Fruit fly (Drosophila melanogaster) whole organism, embryonic: ENCODE results near the gene CG18428.

Source experiments
- B-H2 ChIP-seq: fragments of 200-800 bp; sonication (Bioruptor generic); optimal IDR thresholded peaks from 2 replicates; lab custom pipeline; 2018; ENCODE audit warnings: missing biosample characterization, mild to moderate bottlenecking, missing genetic modification characterization
- Bgb ChIP-seq: fragments of 200-800 bp; sonication (Bioruptor generic); IDR thresholded peaks from 2 replicates; pipeline ENCODE4 v1.3.6; 2022; ENCODE audit warnings: missing biosample characterization, missing genetic modification characterization; ENCODE audit not compliant: partially characterized antibody
- CG10267 ChIP-seq: fragments of 200-800 bp; sonication (Bioruptor generic); optimal IDR thresholded peaks from 2 replicates; lab custom pipeline; 2018; ENCODE audit warnings: missing biosample characterization, mild to moderate bottlenecking, missing genetic modification characterization, moderate library complexity
- CG10431 ChIP-seq: fragments of 200-800 bp; sonication (Bioruptor generic); optimal IDR thresholded peaks from 3 replicates; lab custom pipeline; 2018; ENCODE audit warnings: missing biosample characterization, mild to moderate bottlenecking, missing genetic modification characterization
- CG12071 ChIP-seq: fragments of 200-800 bp; sonication (Bioruptor generic); optimal IDR thresholded peaks from 3 replicates; lab custom pipeline; 2018; ENCODE audit warnings: missing biosample characterization, mild to moderate bottlenecking, missing genetic modification characterization
- CG1233 ChIP-seq: fragments of 200-800 bp; sonication (Bioruptor generic); optimal IDR thresholded peaks from 4 replicates; lab custom pipeline; 2018; ENCODE audit warnings: missing biosample characterization, mild to moderate bottlenecking, missing genetic modification characterization
- CG14441 ChIP-seq: fragments of 200-800 bp; sonication (Bioruptor generic); IDR thresholded peaks from 2 replicates; pipeline ENCODE4 v1.3.6; 2022; ENCODE audit warnings: missing biosample characterization, missing genetic modification characterization
- CG15479 ChIP-seq: fragments of 200-800 bp; sonication (Bioruptor generic); optimal IDR thresholded peaks from 3 replicates; lab custom pipeline; 2019; ENCODE audit warnings: missing biosample characterization, mild to moderate bottlenecking, missing genetic modification characterization, moderate library complexity
- CG1647 ChIP-seq: fragments of 200-800 bp; sonication (Bioruptor generic); optimal IDR thresholded peaks from 3 replicates; lab custom pipeline; 2016; ENCODE audit warnings: missing biosample characterization, missing genetic modification characterization
- CG17568 ChIP-seq: fragments of 200-800 bp; sonication (Bioruptor generic); optimal IDR thresholded peaks from 2 replicates; lab custom pipeline; 2018; ENCODE audit warnings: missing biosample characterization, mild to moderate bottlenecking, missing genetic modification characterization, moderate library complexity
- CG18011 ChIP-seq: fragments of 200-800 bp; sonication (Bioruptor generic); optimal IDR thresholded peaks from 2 replicates; lab custom pipeline; 2017; ENCODE audit warnings: missing biosample characterization, missing genetic modification characterization, mild to moderate bottlenecking, moderate library complexity, missing genotype
- CG18619 ChIP-seq: fragments of 200-800 bp; sonication (Bioruptor generic); optimal IDR thresholded peaks from 3 replicates; lab custom pipeline; 2017; ENCODE audit warnings: missing biosample characterization, mild to moderate bottlenecking, missing genetic modification characterization
- CG2875 ChIP-seq: fragments of 200-800 bp; sonication (Bioruptor generic); optimal IDR thresholded peaks from 2 replicates; lab custom pipeline; 2017; ENCODE audit warnings: missing biosample characterization, mild to moderate bottlenecking, missing genetic modification characterization, missing genetic modification reagents
- CG32532 ChIP-seq: fragments of 200-800 bp; sonication (Bioruptor generic); IDR thresholded peaks from 2 replicates; pipeline ENCODE4 v1.3.6; 2022; ENCODE audit warnings: missing biosample characterization, missing genetic modification characterization
- CG3281 ChIP-seq: fragments of 200-800 bp; sonication (Bioruptor generic); optimal IDR thresholded peaks from 3 replicates; lab custom pipeline; 2017; ENCODE audit warnings: missing biosample characterization, mild to moderate bottlenecking, missing genetic modification characterization
- CG4617 ChIP-seq: fragments of 200-800 bp; sonication (Bioruptor generic); optimal IDR thresholded peaks from 3 replicates; lab custom pipeline; 2016; ENCODE audit warnings: missing biosample characterization, missing genetic modification characterization, borderline replicate concordance
- CG6765 ChIP-seq: fragments of 200-800 bp; sonication (Bioruptor generic); optimal IDR thresholded peaks from 3 replicates; lab custom pipeline; 2017; ENCODE audit warnings: missing biosample characterization, mild to moderate bottlenecking, missing genetic modification characterization
- CG6854 ChIP-seq: fragments of 200-800 bp; sonication (Bioruptor generic); optimal IDR thresholded peaks from 3 replicates; lab custom pipeline; 2017; ENCODE audit warnings: missing biosample characterization, mild to moderate bottlenecking, missing genetic modification characterization
- Dad ChIP-seq: fragments of 200-800 bp; sonication (Bioruptor generic); optimal IDR thresholded peaks from 3 replicates; lab custom pipeline; 2016; ENCODE audit warnings: missing biosample characterization, missing genetic modification characterization
- Deaf1 ChIP-seq: fragments of 200-800 bp; optimal IDR thresholded peaks from 3 replicates; lab custom pipeline; 2019; ENCODE audit warnings: missing biosample characterization, mild to moderate bottlenecking, missing genetic modification characterization, moderate library complexity
- Gsc ChIP-seq: fragments of 200-800 bp; sonication (Bioruptor generic); IDR thresholded peaks from 2 replicates; pipeline ENCODE4 v1.3.6; 2022; ENCODE audit warnings: missing biosample characterization, missing genetic modification characterization
- HHEX ChIP-seq: fragments of 200-800 bp; sonication (Bioruptor generic); optimal IDR thresholded peaks from 3 replicates; lab custom pipeline; 2017; ENCODE audit warnings: missing biosample characterization, mild to moderate bottlenecking, missing genetic modification characterization, missing genetic modification reagents
- Lhr ChIP-seq: fragments of 200-800 bp; sonication (Bioruptor generic); optimal IDR thresholded peaks from 3 replicates; lab custom pipeline; 2017; ENCODE audit warnings: mild to moderate bottlenecking, missing biosample characterization, missing genetic modification reagents, missing genetic modification characterization
- MESR4 ChIP-seq: fragments of 200-800 bp; sonication (Bioruptor generic); optimal IDR thresholded peaks from 2 replicates; lab custom pipeline; 2018; ENCODE audit warnings: missing biosample characterization, mild to moderate bottlenecking, missing genetic modification characterization, moderate library complexity
- Mad ChIP-seq: fragments of 200-800 bp; sonication (Bioruptor generic); optimal IDR thresholded peaks from 2 replicates; lab custom pipeline; 2016; ENCODE audit warnings: missing biosample characterization, missing genetic modification characterization
- NC2β ChIP-seq: fragments of 200-800 bp; sonication (Bioruptor generic); optimal IDR thresholded peaks from 2 replicates; lab custom pipeline; 2016; ENCODE audit warnings: missing biosample characterization, missing genetic modification characterization
- Oli ChIP-seq: fragments of 200-800 bp; sonication (Bioruptor generic); optimal IDR thresholded peaks from 2 replicates; lab custom pipeline; 2018; ENCODE audit warnings: missing biosample characterization, mild to moderate bottlenecking, missing genetic modification characterization, moderate library complexity
- Six4 ChIP-seq: fragments of 200-800 bp; sonication (Bioruptor generic); optimal IDR thresholded peaks from 2 replicates; lab custom pipeline; 2016; ENCODE audit warnings: missing biosample characterization, missing genetic modification characterization
- Sry-δ ChIP-seq: fragments of 200-800 bp; sonication (Bioruptor generic); optimal IDR thresholded peaks from 2 replicates; lab custom pipeline; 2016; ENCODE audit warnings: missing biosample characterization, missing genetic modification characterization
- Trl ChIP-seq, 3 experiments: fragments of >200 bp in 2 of 3; fragments of 200-800 bp in 1 of 3; sonication (Bioruptor generic) in 1 of 3; optimal IDR thresholded peaks; 2 replicates in 1 of 3; 3 replicates in 2 of 3; lab custom pipeline; 2016 to 2017; ENCODE audit warnings: missing biosample characterization in 1 of 3, missing genetic modification characterization in 1 of 3
- bsh ChIP-seq, 2 experiments: fragments of 200-800 bp; sonication (Bioruptor generic); optimal IDR thresholded peaks; 2 replicates each; lab custom pipeline; 2017 to 2018; ENCODE audit warnings: mild to moderate bottlenecking in 2 of 2, missing biosample characterization in 2 of 2, missing genetic modification characterization in 2 of 2, moderate library complexity in 1 of 2
- corto ChIP-seq: fragments of 200-800 bp; sonication (Bioruptor generic); optimal IDR thresholded peaks from 2 replicates; lab custom pipeline; 2016; ENCODE audit warnings: missing biosample characterization, mild to moderate bottlenecking, missing genetic modification characterization, moderate library complexity
- dati ChIP-seq: fragments of 200-800 bp; sonication (Bioruptor generic); IDR thresholded peaks from 2 replicates; pipeline ENCODE4 v1.3.6; 2022; ENCODE audit warnings: missing biosample characterization, missing genetic modification characterization
- dimm ChIP-seq: fragments of 200-800 bp; sonication (Bioruptor generic); IDR thresholded peaks from 2 replicates; pipeline ENCODE4 v1.3.6; 2022; ENCODE audit warnings: missing biosample characterization, missing genetic modification characterization
- kah ChIP-seq: fragments of 200-800 bp; sonication (Bioruptor generic); optimal IDR thresholded peaks from 2 replicates; lab custom pipeline; 2018; ENCODE audit warnings: missing biosample characterization, mild to moderate bottlenecking, missing genetic modification characterization
- nmo ChIP-seq: fragments of 200-800 bp; sonication (Bioruptor generic); optimal IDR thresholded peaks from 2 replicates; lab custom pipeline; 2018; ENCODE audit warnings: missing biosample characterization, mild to moderate bottlenecking, missing genetic modification characterization, moderate library complexity
- nom ChIP-seq: fragments of 200-800 bp; sonication (Bioruptor generic); optimal IDR thresholded peaks from 2 replicates; lab custom pipeline; 2017; ENCODE audit warnings: missing biosample characterization, missing genetic modification characterization, mild to moderate bottlenecking, moderate library complexity, missing genetic modification reagents
- odd ChIP-seq: fragments of 200-800 bp; sonication (Bioruptor generic); optimal IDR thresholded peaks from 2 replicates; lab custom pipeline; 2017; ENCODE audit warnings: missing biosample characterization, mild to moderate bottlenecking, missing genetic modification characterization
- pho ChIP-seq: fragments of 200-800 bp; sonication (Bioruptor generic); optimal IDR thresholded peaks from 2 replicates; lab custom pipeline; 2016; ENCODE audit warnings: missing biosample characterization, missing genetic modification characterization
- pros ChIP-seq: fragments of 200-800 bp; sonication (Bioruptor generic); optimal IDR thresholded peaks from 3 replicates; lab custom pipeline; 2019; ENCODE audit warnings: missing biosample characterization, mild to moderate bottlenecking, missing genetic modification characterization, moderate library complexity
- pzg ChIP-seq: fragments of 200-800 bp; sonication (Bioruptor generic); optimal IDR thresholded peaks from 3 replicates; lab custom pipeline; 2018; ENCODE audit warnings: missing biosample characterization, mild to moderate bottlenecking, missing genetic modification characterization, moderate library complexity
- sna ChIP-seq: fragments of 200-800 bp; sonication (Bioruptor generic); IDR thresholded peaks from 2 replicates; pipeline ENCODE4 v1.3.6; 2022; ENCODE audit warnings: missing biosample characterization, missing genetic modification characterization; ENCODE audit not compliant: partially characterized antibody
- sqz ChIP-seq: fragments of 200-800 bp; sonication (Bioruptor generic); optimal IDR thresholded peaks from 3 replicates; lab custom pipeline; 2018; ENCODE audit warnings: missing biosample characterization, mild to moderate bottlenecking, missing genetic modification characterization
- sug ChIP-seq: fragments of 200-800 bp; optimal IDR thresholded peaks from 2 replicates; lab custom pipeline; 2019; ENCODE audit warnings: missing biosample characterization, mild to moderate bottlenecking, missing genetic modification characterization, moderate library complexity
- usp ChIP-seq: fragments of >200 bp; optimal IDR thresholded peaks from 2 replicates; lab custom pipeline; 2017; ENCODE audit warnings: missing biosample characterization, missing genetic modification characterization
- vfl ChIP-seq: fragments of 200-800 bp; sonication (Bioruptor generic); optimal IDR thresholded peaks from 2 replicates; lab custom pipeline; 2016; ENCODE audit warnings: missing biosample characterization, missing genetic modification characterization
- vnd ChIP-seq: fragments of 200-800 bp; sonication (Bioruptor generic); IDR thresholded peaks from 3 replicates; pipeline ENCODE4 v1.3.6; 2022; ENCODE audit warnings: missing biosample characterization, missing genetic modification characterization; ENCODE audit not compliant: partially characterized antibody
- yki ChIP-seq: fragments of >200 bp; optimal IDR thresholded peaks from 3 replicates; lab custom pipeline; 2018
- zf30C ChIP-seq: fragments of 200-800 bp; sonication (Bioruptor generic); optimal IDR thresholded peaks from 3 replicates; lab custom pipeline; 2018; ENCODE audit warnings: missing biosample characterization, mild to moderate bottlenecking, missing genetic modification characterization

CG18428 gene

dm6 chr3R:24105312-24105902 is 3.7 kb upstream of the CG18428 start, which contains the start of gene Syx1A (continued):
- peak; percentile 23 for TF ChIP-seq pho (GFP tag; lab: Kevin White, UChicago)
- peak; percentile 22 for TF ChIP-seq CG12071 (GFP tag; lab: Kevin White, UChicago)
- peak; percentile 0 for TF ChIP-seq Mad (GFP tag; lab: Kevin White, UChicago)
- no peak for TF ChIP-seq Six4
- peak; percentile 25 for TF ChIP-seq Sry-δ (GFP tag; lab: Kevin White, UChicago)
- peak; percentile 55 for TF ChIP-seq CG3281
- peak; percentile 29 for TF ChIP-seq nmo (GFP tag; lab: Kevin White, UChicago)
- no peak for TF ChIP-seq pros
- no peak for TF ChIP-seq dati (GFP tag; lab: Robert Waterston, UW)
- TF ChIP-seq CG10431: peak; percentile 10
- TF ChIP-seq Oli (tag; lab: Kevin White, UChicago): no peak
- peak; percentile 0 for TF ChIP-seq CG4617 (GFP tag; lab: Kevin White, UChicago)
- peak; percentile 86 for TF ChIP-seq CG15479 (GFP tag; lab: Kevin White, UChicago)
- peak; percentile 52 for TF ChIP-seq CG17568
- no peak for TF ChIP-seq Trl (optimal IDR thresholded peaks at IDR 0.05; lab: Kevin White, UChicago)
- no peak for TF ChIP-seq Trl (GFP tag; optimal IDR thresholded peaks at IDR 0.05; lab: Kevin White, UChicago)
- TF ChIP-seq vnd (GFP tag; lab: Robert Waterston, UW): no peak
- no peak for TF ChIP-seq CG1647 (GFP tag; lab: Kevin White, UChicago)
- peak; percentile 11 for TF ChIP-seq CG1233 (GFP tag; lab: Kevin White, UChicago)
- no peak for TF ChIP-seq usp
- TF ChIP-seq kah: no peak
- peak; percentile 100 for TF ChIP-seq sug
- TF ChIP-seq Bgb (GFP tag; lab: Robert Waterston, UW): no peak
- peak; percentile 9 for TF ChIP-seq vfl
- peak; percentile 23 for TF ChIP-seq CG10267 (tag; lab: Kevin White, UChicago)
- no peak for TF ChIP-seq sna (GFP tag; lab: Robert Waterston, UW)
- peak; percentile 87 for TF ChIP-seq Lhr (GFP tag; lab: Kevin White, UChicago)
- TF ChIP-seq bsh (GFP tag; optimal IDR thresholded peaks at IDR 0.05; lab: Kevin White, UChicago): peak in 1 of 2 experiments; percentile 36
- TF ChIP-seq CG18011 (GFP tag; lab: Kevin White, UChicago): no peak
- peak; percentile 92 for TF ChIP-seq pzg (GFP tag; lab: Kevin White, UChicago)
- no peak for TF ChIP-seq zf30C (GFP tag; lab: Kevin White, UChicago)
- peak; percentile 13 for TF ChIP-seq HHEX (GFP tag; lab: Kevin White, UChicago)
- peak; percentile 67 for TF ChIP-seq Deaf1 (tag; lab: Kevin White, UChicago)
- no peak for TF ChIP-seq dimm (GFP tag; lab: Robert Waterston, UW)
- TF ChIP-seq B-H2 (GFP tag; lab: Kevin White, UChicago): no peak
- TF ChIP-seq Dad (GFP tag; lab: Kevin White, UChicago): no peak
- TF ChIP-seq yki (lab: Kevin White, UChicago): no peak
- no peak for TF ChIP-seq CG32532 (GFP tag; lab: Robert Waterston, UW)
- peak; percentile 3 for TF ChIP-seq CG2875 (GFP tag; lab: Kevin White, UChicago)
- peak; percentile 54 for TF ChIP-seq MESR4 (GFP tag; lab: Kevin White, UChicago)
- peak; percentile 72 for TF ChIP-seq sqz (GFP tag; lab: Kevin White, UChicago)
- TF ChIP-seq CG18619 (GFP tag; lab: Kevin White, UChicago): peak; percentile 23
- TF ChIP-seq Gsc: no peak
- TF ChIP-seq CG6765 (GFP tag; lab: Kevin White, UChicago): peak; percentile 62
- TF ChIP-seq nom (GFP tag; lab: Kevin White, UChicago): peak; percentile 37
- peak; percentile 13 for TF ChIP-seq NC2β
- no peak for TF ChIP-seq corto (GFP tag; lab: Kevin White, UChicago)
- no peak for TF ChIP-seq CG14441
- TF ChIP-seq odd (GFP tag; lab: Kevin White, UChicago): peak; percentile 34
- TF ChIP-seq CG6854 (GFP tag; lab: Kevin White, UChicago): peak; percentile 59
